Fruit fly (Drosophila melanogaster) whole organism, embryonic: Measurements from ENCODE around the gene Kr-h1.
A peak's percentile ranks its signal among the peaks of the same experiment; 100 is the strongest.

Experiments
- Adf1 ChIP-seq: fragments of 200-800 bp; sonication (Bioruptor generic); IDR thresholded peaks from 2 replicates; pipeline ENCODE4 v1.3.6; 2022; ENCODE audit warnings: missing biosample characterization, missing genetic modification characterization
- B-H1 ChIP-seq: fragments of 200-800 bp; sonication (Bioruptor generic); IDR thresholded peaks from 3 replicates; pipeline ENCODE4 v1.3.6; 2022; ENCODE audit warnings: missing biosample characterization, missing genetic modification characterization
- CG10274 ChIP-seq: fragments of 200-800 bp; sonication (Bioruptor generic); optimal IDR thresholded peaks from 3 replicates; lab custom pipeline; 2017; ENCODE audit warnings: missing biosample characterization, mild to moderate bottlenecking, missing genetic modification characterization
- CG10431 ChIP-seq: fragments of 200-800 bp; sonication (Bioruptor generic); optimal IDR thresholded peaks from 3 replicates; lab custom pipeline; 2018; ENCODE audit warnings: missing biosample characterization, mild to moderate bottlenecking, missing genetic modification characterization
- CG10543 ChIP-seq: fragments of 200-800 bp; sonication (Bioruptor generic); optimal IDR thresholded peaks from 3 replicates; lab custom pipeline; 2017; ENCODE audit warnings: missing biosample characterization, mild to moderate bottlenecking, missing genetic modification characterization, moderate library complexity
- CG11723 ChIP-seq: fragments of 200-800 bp; sonication (Bioruptor generic); optimal IDR thresholded peaks from 2 replicates; lab custom pipeline; 2017; ENCODE audit warnings: missing biosample characterization, mild to moderate bottlenecking, missing genetic modification characterization
- CG12391 ChIP-seq: fragments of 200-800 bp; sonication (Bioruptor generic); optimal IDR thresholded peaks from 3 replicates; lab custom pipeline; 2018; ENCODE audit warnings: missing biosample characterization, mild to moderate bottlenecking, missing genetic modification characterization, moderate library complexity
- CG13894 ChIP-seq: fragments of 200-800 bp; sonication (Bioruptor generic); optimal IDR thresholded peaks from 3 replicates; lab custom pipeline; 2018; ENCODE audit warnings: missing biosample characterization, mild to moderate bottlenecking, missing genetic modification characterization, moderate library complexity
- CG14050 ChIP-seq: fragments of 200-800 bp; sonication (Bioruptor generic); IDR thresholded peaks from 3 replicates; pipeline ENCODE4 v1.3.6; 2022; ENCODE audit warnings: missing biosample characterization, missing genetic modification characterization
- CG14860 ChIP-seq: fragments of 200-800 bp; sonication (Bioruptor generic); IDR thresholded peaks from 3 replicates; pipeline ENCODE4 v1.3.6; 2022; ENCODE audit warnings: missing biosample characterization, missing genetic modification characterization; ENCODE audit not compliant: partially characterized antibody
- CG16779 ChIP-seq: fragments of 200-800 bp; sonication (Bioruptor generic); IDR thresholded peaks from 2 replicates; pipeline ENCODE4 v1.3.6; 2022; ENCODE audit warnings: missing biosample characterization, missing genetic modification characterization
- CG17912 ChIP-seq: fragments of 200-800 bp; sonication (Bioruptor generic); optimal IDR thresholded peaks from 2 replicates; lab custom pipeline; 2018; ENCODE audit warnings: missing biosample characterization, mild to moderate bottlenecking, missing genetic modification characterization
- CG1832 ChIP-seq: fragments of 200-800 bp; sonication (Bioruptor generic); optimal IDR thresholded peaks from 2 replicates; lab custom pipeline; 2017; ENCODE audit warnings: missing biosample characterization, mild to moderate bottlenecking, missing genetic modification characterization, inconsistent platforms
- CG18619 ChIP-seq: fragments of 200-800 bp; sonication (Bioruptor generic); optimal IDR thresholded peaks from 3 replicates; lab custom pipeline; 2017; ENCODE audit warnings: missing biosample characterization, mild to moderate bottlenecking, missing genetic modification characterization
- CG18764 ChIP-seq: fragments of 200-800 bp; sonication (Bioruptor generic); optimal IDR thresholded peaks from 3 replicates; lab custom pipeline; 2016; ENCODE audit warnings: missing biosample characterization, missing genetic modification characterization
- CG2889 ChIP-seq: fragments of 200-800 bp; sonication (Bioruptor generic); IDR thresholded peaks from 3 replicates; pipeline ENCODE4 v1.3.6; 2022; ENCODE audit warnings: missing biosample characterization, missing genetic modification characterization
- CG33557 ChIP-seq: fragments of 200-800 bp; sonication (Bioruptor generic); optimal IDR thresholded peaks from 2 replicates; lab custom pipeline; 2019; ENCODE audit warnings: missing biosample characterization, mild to moderate bottlenecking, missing genetic modification characterization, moderate library complexity
- CG3407 ChIP-seq: fragments of 200-800 bp; sonication (Bioruptor generic); optimal IDR thresholded peaks from 2 replicates; lab custom pipeline; 2018; ENCODE audit warnings: missing biosample characterization, mild to moderate bottlenecking, missing genetic modification characterization
- CG34422 ChIP-seq: fragments of 200-800 bp; sonication (Bioruptor generic); IDR thresholded peaks from 3 replicates; pipeline ENCODE4 v1.3.6; 2022; ENCODE audit warnings: missing biosample characterization, missing genetic modification characterization
- CG6689 ChIP-seq: fragments of 200-800 bp; sonication (Bioruptor generic); IDR thresholded peaks from 2 replicates; pipeline ENCODE4 v1.3.6; 2022; ENCODE audit warnings: missing biosample characterization, missing genetic modification characterization
- CG6765 ChIP-seq: fragments of 200-800 bp; sonication (Bioruptor generic); optimal IDR thresholded peaks from 3 replicates; lab custom pipeline; 2017; ENCODE audit warnings: missing biosample characterization, mild to moderate bottlenecking, missing genetic modification characterization
- CG7928 ChIP-seq: fragments of 200-800 bp; sonication (Bioruptor generic); optimal IDR thresholded peaks from 2 replicates; lab custom pipeline; 2017; ENCODE audit warnings: missing biosample characterization, mild to moderate bottlenecking, missing genetic modification characterization
- CG8359 ChIP-seq: fragments of 200-800 bp; sonication (Bioruptor generic); optimal IDR thresholded peaks from 2 replicates; lab custom pipeline; 2017; ENCODE audit warnings: missing biosample characterization, mild to moderate bottlenecking, missing genetic modification characterization, borderline replicate concordance
- Eip74EF ChIP-seq, 2 experiments: fragments of 200-800 bp in 1 of 2; fragments of >200 bp in 1 of 2; sonication (Bioruptor generic) in 1 of 2; optimal IDR thresholded peaks; 2 replicates each; lab custom pipeline; 2017 to 2019; ENCODE audit warnings: missing biosample characterization in 2 of 2, missing genetic modification characterization in 2 of 2, mild to moderate bottlenecking in 1 of 2, moderate library complexity in 1 of 2
- HLH54F ChIP-seq: fragments of 200-800 bp; sonication (Bioruptor generic); optimal IDR thresholded peaks from 3 replicates; lab custom pipeline; 2016; ENCODE audit warnings: missing biosample characterization, missing genetic modification characterization
- Hey ChIP-seq: fragments of 200-800 bp; sonication (Bioruptor generic); optimal IDR thresholded peaks from 3 replicates; lab custom pipeline; 2018; ENCODE audit warnings: missing biosample characterization, mild to moderate bottlenecking, missing genetic modification characterization
- HmgD ChIP-seq: fragments of 200-800 bp; sonication (Bioruptor generic); optimal IDR thresholded peaks from 3 replicates; lab custom pipeline; 2016; ENCODE audit warnings: missing biosample characterization, missing genetic modification characterization
- Hmx ChIP-seq: fragments of 200-800 bp; sonication (Bioruptor generic); optimal IDR thresholded peaks from 2 replicates; lab custom pipeline; 2016; ENCODE audit warnings: missing biosample characterization, missing genetic modification characterization
- NC2α ChIP-seq: fragments of 200-800 bp; sonication (Bioruptor generic); optimal IDR thresholded peaks from 2 replicates; lab custom pipeline; 2016; ENCODE audit warnings: missing biosample characterization, missing genetic modification characterization
- Six4 ChIP-seq: fragments of 200-800 bp; sonication (Bioruptor generic); optimal IDR thresholded peaks from 2 replicates; lab custom pipeline; 2016; ENCODE audit warnings: missing biosample characterization, missing genetic modification characterization
- Vsx1 ChIP-seq: fragments of 200-800 bp; sonication (Bioruptor generic); optimal IDR thresholded peaks from 2 replicates; lab custom pipeline; 2017; ENCODE audit warnings: missing biosample characterization, mild to moderate bottlenecking, missing genetic modification characterization, missing genetic modification reagents
- Xrp1 ChIP-seq: fragments of 200-800 bp; sonication (Bioruptor generic); IDR thresholded peaks from 2 replicates; pipeline ENCODE4 v1.3.6; 2022; ENCODE audit warnings: missing biosample characterization, missing genetic modification characterization
- abd-A ChIP-seq: fragments of 200-800 bp; sonication (Bioruptor generic); optimal IDR thresholded peaks from 3 replicates; lab custom pipeline; 2019; ENCODE audit warnings: missing biosample characterization, mild to moderate bottlenecking, missing genetic modification characterization, moderate library complexity
- bab2 ChIP-seq: fragments of 200-800 bp; sonication (Bioruptor generic); optimal IDR thresholded peaks from 2 replicates; lab custom pipeline; 2016; ENCODE audit warnings: missing biosample characterization, missing genetic modification characterization
- btn ChIP-seq: fragments of 200-800 bp; sonication (Bioruptor generic); optimal IDR thresholded peaks from 2 replicates; lab custom pipeline; 2016; ENCODE audit warnings: missing biosample characterization, missing genetic modification characterization
- ci ChIP-seq: fragments of 200-800 bp; sonication (Bioruptor generic); IDR thresholded peaks from 3 replicates; pipeline ENCODE4 v1.3.6; 2022; ENCODE audit warnings: missing biosample characterization, missing genetic modification characterization
- exex ChIP-seq: fragments of 200-800 bp; sonication (Bioruptor generic); optimal IDR thresholded peaks from 4 replicates; lab custom pipeline; 2018; ENCODE audit warnings: missing biosample characterization, mild to moderate bottlenecking, missing genetic modification characterization, moderate library complexity
- fd64A ChIP-seq: fragments of 200-800 bp; sonication (Bioruptor generic); optimal IDR thresholded peaks from 3 replicates; lab custom pipeline; 2018; ENCODE audit warnings: missing biosample characterization, mild to moderate bottlenecking, missing genetic modification characterization
- grn ChIP-seq: fragments of 200-800 bp; sonication (Bioruptor generic); optimal IDR thresholded peaks from 3 replicates; lab custom pipeline; 2017; ENCODE audit warnings: missing biosample characterization, missing genetic modification characterization
- her ChIP-seq: fragments of 200-800 bp; sonication (Bioruptor generic); optimal IDR thresholded peaks from 2 replicates; lab custom pipeline; 2016; ENCODE audit warnings: missing biosample characterization, missing genetic modification characterization
- hkb ChIP-seq, 2 experiments: fragments of 200-800 bp in 1 of 2; fragments of >200 bp in 1 of 2; sonication (Bioruptor generic) in 1 of 2; IDR thresholded peaks in 1 of 2; optimal IDR thresholded peaks in 1 of 2; 2 replicates each; pipeline versions ENCODE4 v1.3.6 to Lab custom; 2017 to 2022; ENCODE audit warnings: missing biosample characterization in 1 of 2, missing genetic modification characterization in 1 of 2
- ind ChIP-seq: fragments of 200-800 bp; sonication (Bioruptor generic); optimal IDR thresholded peaks from 3 replicates; lab custom pipeline; 2016; ENCODE audit warnings: missing biosample characterization, missing genetic modification characterization
- klu ChIP-seq: fragments of 200-800 bp; sonication (Bioruptor generic); IDR thresholded peaks from 2 replicates; pipeline ENCODE4 v1.3.6; 2022; ENCODE audit warnings: missing biosample characterization, missing genetic modification characterization
- otp ChIP-seq: fragments of 200-800 bp; sonication (Bioruptor generic); IDR thresholded peaks from 3 replicates; pipeline ENCODE4, ENCODE4 v1.3.6; 2022; ENCODE audit warnings: missing biosample characterization, missing genetic modification characterization
- rib ChIP-seq: fragments of 200-800 bp; sonication (Bioruptor generic); IDR thresholded peaks from 2 replicates; pipeline ENCODE4 v1.3.6; 2022; ENCODE audit warnings: missing biosample characterization, missing genetic modification characterization
- ro ChIP-seq: fragments of 200-800 bp; sonication (Bioruptor generic); IDR thresholded peaks from 2 replicates; pipeline ENCODE4 v1.3.6; 2022; ENCODE audit warnings: missing biosample characterization, missing genetic modification characterization
- sens ChIP-seq: fragments of 200-800 bp; sonication (Bioruptor generic); peaks from one replicate; lab custom pipeline; 2016; ENCODE audit warnings: missing biosample characterization, missing genetic modification characterization
- sqz ChIP-seq: fragments of 200-800 bp; sonication (Bioruptor generic); optimal IDR thresholded peaks from 3 replicates; lab custom pipeline; 2018; ENCODE audit warnings: missing biosample characterization, mild to moderate bottlenecking, missing genetic modification characterization
- stwl ChIP-seq: fragments of 200-800 bp; sonication (Bioruptor generic); optimal IDR thresholded peaks from 3 replicates; lab custom pipeline; 2018; ENCODE audit warnings: missing biosample characterization, mild to moderate bottlenecking, missing genetic modification characterization, moderate library complexity

The Kr-h1 gene

DNA sequence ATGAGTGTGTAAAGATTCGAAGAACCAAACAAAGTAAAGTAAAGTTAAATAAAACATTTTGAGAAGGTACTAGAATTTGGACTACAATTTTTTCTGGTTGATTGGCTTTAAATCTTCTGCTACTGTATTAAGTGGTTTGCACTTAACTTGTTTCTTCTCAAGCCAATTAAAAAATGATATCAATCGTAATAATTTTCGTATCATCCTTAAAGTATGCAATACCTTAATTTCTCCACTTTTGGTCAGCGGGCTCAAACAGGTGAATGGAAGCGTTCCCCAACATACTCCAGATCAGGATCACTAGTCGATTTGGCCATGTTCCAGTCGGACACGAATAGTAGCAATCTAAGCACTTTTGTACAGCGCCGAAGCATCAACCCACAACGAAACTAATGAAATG, 8.5 kb upstream of the Kr-h1 start:
- peak; percentile 87 for TF ChIP-seq Vsx1 (GFP tag; lab: Kevin White, UChicago)
- no peak for TF ChIP-seq CG18619
- TF ChIP-seq grn (GFP tag; lab: Kevin White, UChicago) = peak; percentile 69
- peak; percentile 52 for TF ChIP-seq exex (tag; lab: Kevin White, UChicago)

DNA sequence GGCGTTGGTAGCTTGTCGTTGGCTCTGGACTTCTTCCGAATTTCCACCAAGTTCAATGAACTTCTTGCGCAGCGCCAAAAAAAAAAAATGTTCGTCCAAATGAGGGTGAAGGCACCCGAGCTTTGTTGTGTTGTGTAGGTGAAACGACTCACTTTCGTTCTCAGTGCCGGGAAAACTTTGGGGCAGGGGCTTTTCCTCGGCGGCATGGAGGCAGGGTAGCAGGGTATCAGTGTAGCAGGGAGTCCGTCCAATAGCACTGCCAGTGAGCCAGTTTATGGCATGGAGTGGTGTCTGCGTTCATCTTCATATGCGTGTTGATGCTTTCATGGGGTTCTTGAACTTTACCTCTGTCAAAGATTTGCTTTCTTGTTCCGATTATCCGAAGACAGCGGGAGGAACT, 8.1 kb upstream of the Kr-h1 start:
- TF ChIP-seq sqz (GFP tag; lab: Kevin White, UChicago) = peak; percentile 72
- TF ChIP-seq btn (GFP tag; lab: Kevin White, UChicago) = no peak
- peak; percentile 8 for TF ChIP-seq fd64A (GFP tag; lab: Kevin White, UChicago)
- TF ChIP-seq CG33557 (GFP tag; lab: Kevin White, UChicago) = no peak
- 0 out of 3 replicates have a peak, but pooled peaks have one; percentile 19 for TF ChIP-seq CG2889 (GFP tag; lab: Robert Waterston, UW)
- TF ChIP-seq her (GFP tag; lab: Kevin White, UChicago) = no peak
- no peak for TF ChIP-seq CG17912 (GFP tag; lab: Kevin White, UChicago)
- no peak for TF ChIP-seq Hmx
- TF ChIP-seq ind = no peak
- no peak for TF ChIP-seq ro (GFP tag; lab: Robert Waterston, UW)
- no peak for TF ChIP-seq CG11723
- no peak for TF ChIP-seq Hey (tag; lab: Kevin White, UChicago)
- no peak for TF ChIP-seq CG18764 (GFP tag; lab: Kevin White, UChicago)
- TF ChIP-seq CG7928 (GFP tag; lab: Kevin White, UChicago) = no peak
- no peak for TF ChIP-seq hkb (optimal IDR thresholded peaks at IDR 0.05; lab: Kevin White, UChicago)
- 0 out of 2 replicates have a peak, but pooled peaks have one; percentile 21 for TF ChIP-seq hkb (GFP tag; IDR thresholded peaks at IDR 0.05; lab: Robert Waterston, UW)
- TF ChIP-seq abd-A (tag; lab: Kevin White, UChicago) = peak; percentile 68
- TF ChIP-seq rib = 0 out of 2 replicates have a peak, but pooled peaks have one; percentile 43
- TF ChIP-seq CG14050 = no peak
- TF ChIP-seq Xrp1 (GFP tag; lab: Robert Waterston, UW) = no peak
- no peak for TF ChIP-seq CG6765 (GFP tag; lab: Kevin White, UChicago)
- TF ChIP-seq B-H1 (GFP tag; lab: Robert Waterston, UW) = no peak
- TF ChIP-seq Six4 (GFP tag; lab: Kevin White, UChicago) = no peak
- no peak for TF ChIP-seq Eip74EF (GFP tag; optimal IDR thresholded peaks at IDR 0.05; lab: Kevin White, UChicago)
- TF ChIP-seq Adf1 (GFP tag; lab: Robert Waterston, UW) = no peak
- TF ChIP-seq CG3407 (GFP tag; lab: Kevin White, UChicago) = no peak
- peak; percentile 68 for TF ChIP-seq ci (GFP tag; lab: Robert Waterston, UW)
- no peak for TF ChIP-seq CG8359 (GFP tag; lab: Kevin White, UChicago)
- TF ChIP-seq HmgD = no peak
- TF ChIP-seq NC2α (GFP tag; lab: Kevin White, UChicago) = no peak
- TF ChIP-seq klu (GFP tag; lab: Robert Waterston, UW) = no peak
- no peak for TF ChIP-seq CG12391 (tag; lab: Kevin White, UChicago)
- peak; percentile 13 for TF ChIP-seq CG10431 (GFP tag; lab: Kevin White, UChicago)
- TF ChIP-seq CG10543 = peak; percentile 39
- 0 out of 3 replicates have a peak, but pooled peaks have one; percentile 20 for TF ChIP-seq CG34422 (GFP tag; lab: Robert Waterston, UW)
- no peak for TF ChIP-seq CG1832 (GFP tag; lab: Kevin White, UChicago)
- TF ChIP-seq CG13894 (tag; lab: Kevin White, UChicago) = peak; percentile 41
- TF ChIP-seq CG16779 = no peak
- TF ChIP-seq CG10274 (GFP tag; lab: Kevin White, UChicago) = peak; percentile 34
- TF ChIP-seq CG14860 = no peak
- no peak for TF ChIP-seq HLH54F (GFP tag; lab: Kevin White, UChicago)
- TF ChIP-seq stwl (tag; lab: Kevin White, UChicago) = no peak
- TF ChIP-seq sens (GFP tag; lab: Kevin White, UChicago) = no peak
- TF ChIP-seq bab2 (GFP tag; lab: Kevin White, UChicago) = no peak
- TF ChIP-seq otp (GFP tag; lab: Robert Waterston, UW) = no peak
- no peak for TF ChIP-seq CG6689 (GFP tag; lab: Robert Waterston, UW)
